Worm (Caenorhabditis elegans) whole organism, L4 larva: ENCODE results near the gene EEED8.12.

Experiments
- D1046.2 ChIP-seq: fragments of 200-800 bp; sonication (Bioruptor generic); IDR thresholded peaks from 2 replicates; pipeline ENCODE4 v1.3.6; 2022; ENCODE audit warnings: missing genetic modification characterization, missing compliant biosample characterization
- F26F4.8 ChIP-seq: fragments of 200-800 bp; sonication (Bioruptor generic); conservative IDR thresholded peaks from 2 replicates; pipeline ENCODE4 v1.3.6; 2022; ENCODE audit warnings: missing genetic modification characterization, missing compliant biosample characterization
- F44E2.7 ChIP-seq: fragments of 200-800 bp; sonication (Bioruptor generic); IDR thresholded peaks from 2 replicates; pipeline ENCODE4 v2.1.2; 2022; ENCODE audit warnings: missing genetic modification characterization, missing compliant biosample characterization
- T20F7.1 ChIP-seq: fragments of 200-800 bp; sonication (Bioruptor generic); optimal IDR thresholded peaks from 2 replicates; lab custom pipeline; 2018; ENCODE audit warnings: mild to moderate bottlenecking, missing genetic modification characterization, missing compliant biosample characterization
- Y75B8A.6 ChIP-seq: fragments of 200-800 bp; sonication (Bioruptor generic); IDR thresholded peaks from 2 replicates; pipeline ENCODE4 v1.3.6; 2022; ENCODE audit warnings: missing genetic modification reagents, missing genetic modification characterization, missing compliant biosample characterization
- ZK337.2 ChIP-seq: fragments of 200-800 bp; sonication (Bioruptor generic); IDR thresholded peaks from 2 replicates; pipeline ENCODE4 v1.3.6; 2022; ENCODE audit warnings: missing genetic modification reagents, missing genetic modification characterization, missing compliant biosample characterization
- aha-1 ChIP-seq: fragments of 150-350 bp; peaks from one replicate; lab custom pipeline; 2014; ENCODE audit warnings: missing biosample characterization, missing genetic modification characterization
- ceh-28 ChIP-seq: fragments of 150-350 bp; optimal IDR thresholded peaks from 2 replicates; lab custom pipeline; 2014; ENCODE audit warnings: missing biosample characterization, missing genetic modification reagents, missing genetic modification characterization
- ceh-62 ChIP-seq: sonication (generic microtip); optimal IDR thresholded peaks from 2 replicates; lab custom pipeline; 2017; ENCODE audit warnings: missing biosample characterization, missing genetic modification characterization
- ces-1 ChIP-seq: fragments of 150-350 bp; sonication (generic microtip); optimal IDR thresholded peaks from 4 replicates; lab custom pipeline; 2014; ENCODE audit warnings: missing biosample characterization, missing genetic modification reagents, missing genetic modification characterization
- cey-2 ChIP-seq: sonication (generic microtip); optimal IDR thresholded peaks from 3 replicates; lab custom pipeline; 2017; ENCODE audit warnings: missing genetic modification characterization, mild to moderate bottlenecking, missing compliant biosample characterization, antibody characterized with exemption, borderline replicate concordance; ENCODE audit not compliant: insufficient read depth
- dpl-1 ChIP-seq: fragments of 150-350 bp; optimal IDR thresholded peaks from 2 replicates; lab custom pipeline; 2014; ENCODE audit warnings: missing biosample characterization, missing genetic modification reagents, missing genetic modification characterization
- gei-8 ChIP-seq: fragments of 200-800 bp; sonication (Bioruptor generic); optimal IDR thresholded peaks from 2 replicates; lab custom pipeline; 2018; ENCODE audit warnings: mild to moderate bottlenecking, missing genetic modification characterization, missing compliant biosample characterization
- hlh-11 ChIP-seq: fragments of 200-800 bp; sonication (Bioruptor generic); optimal IDR thresholded peaks from 2 replicates; lab custom pipeline; 2018; ENCODE audit warnings: mild to moderate bottlenecking, missing genetic modification characterization, missing compliant biosample characterization
- hlh-30 ChIP-seq: sonication (generic microtip); optimal IDR thresholded peaks from 2 replicates; lab custom pipeline; 2017; ENCODE audit warnings: antibody characterized with exemption, mild to moderate bottlenecking, missing genetic modification characterization, missing compliant biosample characterization; ENCODE audit not compliant: insufficient read depth
- lin-1 ChIP-seq: fragments of 200-800 bp; sonication (Bioruptor generic); IDR thresholded peaks from 2 replicates; pipeline ENCODE4 v1.3.6; 2022; ENCODE audit warnings: missing genetic modification reagents, missing genetic modification characterization, missing compliant biosample characterization
- lin-38 ChIP-seq: fragments of 200-800 bp; sonication (Bioruptor generic); IDR thresholded peaks from 2 replicates; pipeline ENCODE4 v1.3.6; 2022; ENCODE audit warnings: missing genetic modification reagents, missing genetic modification characterization, missing compliant biosample characterization
- lsy-2 ChIP-seq, 2 experiments: fragments of 150-350 bp in 1 of 2; sonication (generic microtip) in 1 of 2; optimal IDR thresholded peaks; 2 replicates each; lab custom pipeline; 2014 to 2017; ENCODE audit warnings: missing biosample characterization in 2 of 2, missing genetic modification characterization in 2 of 2
- madf-5 ChIP-seq, 2 experiments: fragments of 200-800 bp; sonication (Bioruptor generic); IDR thresholded peaks; 2 replicates each; pipeline ENCODE4 v1.3.6; 2022; ENCODE audit warnings: missing compliant biosample characterization in 2 of 2, missing genetic modification characterization in 2 of 2
- mdl-1 ChIP-seq, 2 experiments: fragments of 150-350 bp in 1 of 2; sonication (generic microtip) in 1 of 2; optimal IDR thresholded peaks; 2 replicates each; lab custom pipeline; 2014 to 2017; ENCODE audit warnings: missing biosample characterization in 2 of 2, missing genetic modification characterization in 2 of 2
- mdt-29 ChIP-seq: fragments of 200-800 bp; sonication (Bioruptor generic); IDR thresholded peaks from 2 replicates; pipeline ENCODE4 v1.3.6; 2022; ENCODE audit warnings: missing genetic modification reagents, missing genetic modification characterization, missing compliant biosample characterization
- mes-2 ChIP-seq: sonication (generic microtip); optimal IDR thresholded peaks from 2 replicates; lab custom pipeline; 2016; ENCODE audit warnings: missing genotype, mild to moderate bottlenecking, missing genetic modification characterization, missing compliant biosample characterization; ENCODE audit not compliant: poor library complexity, severe bottlenecking
- mxl-3 ChIP-seq: fragments of 200-800 bp; sonication (Bioruptor generic); optimal IDR thresholded peaks from 2 replicates; lab custom pipeline; 2018; ENCODE audit warnings: mild to moderate bottlenecking, missing genetic modification characterization, missing compliant biosample characterization
- nhr-237 ChIP-seq: sonication (generic microtip); optimal IDR thresholded peaks from 2 replicates; lab custom pipeline; 2017; ENCODE audit warnings: missing biosample characterization, missing genetic modification characterization
- nhr-6 ChIP-seq: fragments of 150-350 bp; optimal IDR thresholded peaks from 2 replicates; lab custom pipeline; 2014; ENCODE audit warnings: missing biosample characterization, missing genetic modification characterization
- pha-4 ChIP-seq, 2 experiments: fragments of 150-350 bp in 1 of 2; fragments of 200-800 bp in 1 of 2; sonication (Bioruptor generic) in 1 of 2; IDR thresholded peaks in 1 of 2; optimal IDR thresholded peaks in 1 of 2; 2 replicates each; pipeline versions ENCODE4 v1.3.6 to Lab custom; 2014 to 2022; ENCODE audit warnings: missing genetic modification characterization in 2 of 2, missing genetic modification reagents in 2 of 2, missing biosample characterization in 1 of 2, missing compliant biosample characterization in 1 of 2
- php-3 ChIP-seq: fragments of 200-800 bp; sonication (Bioruptor generic); IDR thresholded peaks from 2 replicates; pipeline ENCODE4 v1.3.6; 2022; ENCODE audit warnings: missing genetic modification reagents, missing genetic modification characterization, missing compliant biosample characterization
- pqm-1 ChIP-seq: sonication (generic microtip); optimal IDR thresholded peaks from 2 replicates; lab custom pipeline; 2017; ENCODE audit warnings: missing biosample characterization, missing genetic modification characterization
- rbr-2 ChIP-seq: sonication (generic microtip); optimal IDR thresholded peaks from 2 replicates; lab custom pipeline; 2016; ENCODE audit warnings: missing genotype, missing genetic modification characterization, missing compliant biosample characterization
- snpc-4 ChIP-seq: fragments of 150-350 bp; optimal IDR thresholded peaks from 2 replicates; lab custom pipeline; 2014; ENCODE audit warnings: missing biosample characterization, missing genetic modification characterization
- spr-3 ChIP-seq: fragments of 200-800 bp; sonication (Bioruptor generic); optimal IDR thresholded peaks from 2 replicates; lab custom pipeline; 2018; ENCODE audit warnings: mild to moderate bottlenecking, missing genetic modification characterization, missing compliant biosample characterization
- tra-1 ChIP-seq: fragments of 200-800 bp; sonication (Bioruptor generic); IDR thresholded peaks from 2 replicates; pipeline ENCODE4 v1.3.6; 2022; ENCODE audit warnings: missing genetic modification reagents, missing genetic modification characterization, missing compliant biosample characterization
- unc-130 ChIP-seq: sonication (generic microtip); optimal IDR thresholded peaks from 2 replicates; lab custom pipeline; 2016; ENCODE audit warnings: missing genetic modification reagents, missing genetic modification characterization, missing compliant biosample characterization
- vab-7 ChIP-seq: fragments of 200-800 bp; sonication (Bioruptor generic); IDR thresholded peaks from 2 replicates; pipeline ENCODE4 v1.3.6; 2022; ENCODE audit warnings: missing genetic modification reagents, missing genetic modification characterization, missing compliant biosample characterization
- zfp-2 ChIP-seq: sonication (generic microtip); optimal IDR thresholded peaks from 2 replicates; lab custom pipeline; 2016; ENCODE audit warnings: mild to moderate bottlenecking, missing genetic modification characterization, missing compliant biosample characterization
- zfp-3 ChIP-seq: fragments of 200-800 bp; sonication (Bioruptor generic); conservative IDR thresholded peaks from 2 replicates; pipeline ENCODE4 v1.3.6; 2022; ENCODE audit warnings: missing genetic modification reagents, missing genetic modification characterization, missing compliant biosample characterization
- ztf-7 ChIP-seq: fragments of 150-350 bp; optimal IDR thresholded peaks from 2 replicates; lab custom pipeline; 2014; ENCODE audit warnings: missing biosample characterization, missing genetic modification characterization

EEED8.12 gene

ce11 chrII:5412467-5412866 is 3.6 kb upstream of the EEED8.12 start, which contains the start of the genes EEED8.13 and EEED8.18:
Gene EEED8.13 (minus strand): TSS chrII:5412567.
Gene EEED8.18 (minus strand): TSS chrII:5412610.
- TF ChIP-seq nhr-6 (tag; lab: Kevin White, UChicago) (no peak), unc-130 (GFP tag; lab: Kevin White, UChicago) (no peak), T20F7.1 (GFP tag; lab: Kevin White, UChicago) (no peak)

- TF ChIP-seq aha-1 (tag; lab: Kevin White, UChicago) (no peak), vab-7 (no peak), snpc-4 (tag; lab: Kevin White, UChicago) (no peak), ZK337.2 (no peak), ceh-62 (tag; lab: Kevin White, UChicago) (no peak), mdl-1 (tag; optimal IDR thresholded peaks at IDR 0.05; lab: Kevin White, UChicago) (no peak), pqm-1 (tag; lab: Kevin White, UChicago) (no peak), hlh-30 (tag; lab: Kevin White, UChicago) (no peak), lsy-2 (tag; optimal IDR thresholded peaks at IDR 0.05; lab: Kevin White, UChicago) (no peak), T20F7.1 (GFP tag; lab: Kevin White, UChicago) (no peak), ces-1 (GFP tag; lab: Kevin White, UChicago) (no peak), mes-2 (tag; lab: Kevin White, UChicago) (no peak), nhr-237 (no peak), cey-2 (tag; lab: Kevin White, UChicago) (no peak)
Measured at ce11 chrII:5407548-5407947, 1.3 kb downstream of the EEED8.12 start, which contains the start of gene clec-141. Gene clec-141 (minus strand): TSS chrII:5407648.

ce11 chrII:5399201-5399600 is 9.6 kb downstream of the EEED8.12 start, which contains the start of gene mog-5:
Gene mog-5 (plus strand): TSS chrII:5399538.
- TF ChIP-seq rbr-2 (tag; lab: Kevin White, UChicago) (no peak), cey-2 (tag; lab: Kevin White, UChicago) (no peak), mes-2 (tag; lab: Kevin White, UChicago) (peak; percentile 77), lin-38 (GFP tag; lab: Robert Waterston, UW) (peak; percentile 40; the same call in 1 of the 2 replicates), spr-3 (GFP tag; lab: Kevin White, UChicago) (no peak), madf-5 (GFP tag; IDR thresholded peaks at IDR 0.05; lab: Robert Waterston, UW) (no peak), F44E2.7 (GFP tag; lab: Robert Waterston, UW) (no peak), mdt-29 (no peak), tra-1 (GFP tag; lab: Robert Waterston, UW) (no peak), ceh-28 (tag; lab: Kevin White, UChicago) (no peak), hlh-30 (tag; lab: Kevin White, UChicago) (peak; percentile 23), pha-4 (GFP tag; IDR thresholded peaks at IDR 0.05; lab: Robert Waterston, UW) (no peak), pha-4 (tag; optimal IDR thresholded peaks at IDR 0.05; lab: Kevin White, UChicago) (peak; percentile 25), php-3 (GFP tag; lab: Robert Waterston, UW) (no peak), zfp-2 (tag; lab: Kevin White, UChicago) (no peak), mxl-3 (GFP tag; lab: Kevin White, UChicago) (no peak), dpl-1 (peak; percentile 26), hlh-11 (tag; lab: Kevin White, UChicago) (no peak), vab-7 (no peak), gei-8 (GFP tag; lab: Kevin White, UChicago) (no peak), lin-1 (GFP tag; lab: Robert Waterston, UW) (no peak), zfp-3 (GFP tag; lab: Robert Waterston, UW) (no peak), D1046.2 (no peak), pqm-1 (tag; lab: Kevin White, UChicago) (no peak), ztf-7 (tag; lab: Kevin White, UChicago) (no peak), F26F4.8 (GFP tag; lab: Robert Waterston, UW) (no peak), Y75B8A.6 (no peak)
